Worm (Caenorhabditis elegans) whole organism, early embryonic: ENCODE data around the gene gpa-3.

Source experiments
- ama-1 ChIP-seq: fragments of 150-350 bp; optimal IDR thresholded peaks from 2 replicates; lab custom pipeline; 2014
- hmg-4 ChIP-seq: fragments of 200-800 bp; sonication (Bioruptor generic); optimal IDR thresholded peaks from 2 replicates; lab custom pipeline; 2018; ENCODE audit warnings: mild to moderate bottlenecking, missing genetic modification characterization, missing compliant biosample characterization
- sea-1 ChIP-seq: fragments of 200-800 bp; sonication (Bioruptor generic); conservative IDR thresholded peaks from 2 replicates; pipeline ENCODE4 v1.3.6; 2022; ENCODE audit warnings: missing genetic modification characterization, missing compliant biosample characterization
- tbx-11 ChIP-seq: fragments of 200-800 bp; sonication (Bioruptor generic); IDR thresholded peaks from 2 replicates; pipeline ENCODE4 v1.3.6; 2022; ENCODE audit warnings: missing genetic modification characterization, missing compliant biosample characterization
- tbx-37 ChIP-seq: fragments of 200-800 bp; sonication (Bioruptor generic); conservative IDR thresholded peaks from 2 replicates; pipeline ENCODE4 v1.3.6; 2022; ENCODE audit warnings: missing genetic modification reagents, missing genetic modification characterization, missing compliant biosample characterization

- TF ChIP-seq hmg-4 (GFP tag; lab: Kevin White, UChicago) (no peak), tbx-37 (GFP tag; lab: Robert Waterston, UW) (no peak), ama-1 (lab: Kevin White, UChicago) (no peak), tbx-11 (GFP tag; lab: Robert Waterston, UW) (no peak), sea-1 (GFP tag; lab: Robert Waterston, UW) (no peak)
Measured at ce11 chrV:9376417-9376816, 16.8 kb upstream of the gpa-3 start, which contains the start of gene E02C12.19.
